Fruit fly (Drosophila melanogaster): Measurements from ENCODE around the gene GluClalpha.
A peak's percentile ranks its signal among the peaks of the same experiment; 100 is the strongest.

GluClalpha gene

DNA sequence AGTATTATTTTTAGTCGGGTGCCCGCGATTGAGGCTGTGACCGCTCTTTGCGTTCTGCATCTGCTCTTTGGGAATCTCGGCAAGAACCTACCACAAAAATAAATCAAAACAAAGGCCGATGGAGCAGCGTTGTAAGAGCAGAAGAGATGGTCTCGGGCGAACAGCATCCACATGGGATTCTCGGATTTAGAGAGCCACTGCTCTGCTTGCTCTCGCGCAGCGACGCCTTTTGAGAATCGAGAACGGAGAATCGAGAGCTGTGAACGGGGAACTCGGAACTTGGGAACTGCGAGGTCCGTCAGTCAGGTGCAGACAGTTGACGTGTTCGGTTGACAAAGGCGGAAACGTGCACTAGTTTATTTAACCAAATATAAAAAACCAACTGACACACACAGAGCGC lies at the start of gene GluClalpha:
TSS of gene GluClalpha (plus strand) at position 301 of the 400 bp plus-strand sequence.
- TF ChIP-seq woc (GFP tag; optimal IDR thresholded peaks at IDR 0.05), result no peak
- no peak for TF ChIP-seq Dfd (GFP tag; optimal IDR thresholded peaks at IDR 0.05)
- TF ChIP-seq Abd-B (GFP tag; optimal IDR thresholded peaks at IDR 0.05), result no peak
- no peak for TF ChIP-seq sage (GFP tag; optimal IDR thresholded peaks at IDR 0.05)
- peak in 1 of 2 experiments; percentile 19 for TF ChIP-seq dl (GFP tag; optimal IDR thresholded peaks at IDR 0.05; ENCODE audit: insufficient read depth in 1 of 2, partially characterized antibody in 2 of 2)
- TF ChIP-seq Sp1 (GFP tag; optimal IDR thresholded peaks at IDR 0.05), result no peak
- TF ChIP-seq pan (optimal IDR thresholded peaks at IDR 0.05), result no peak
- no peak for TF ChIP-seq sv (GFP tag; optimal IDR thresholded peaks at IDR 0.05)

dm6 chr3R:19682424-19682823 lies 48.1 kb upstream of the GluClalpha start:
- TF ChIP-seq Dfd (GFP tag; optimal IDR thresholded peaks at IDR 0.05) (peak; percentile 56), CG32264 (GFP tag; optimal IDR thresholded peaks at IDR 0.05) (no peak), h (GFP tag; optimal IDR thresholded peaks at IDR 0.05) (no peak), br (GFP tag; optimal IDR thresholded peaks at IDR 0.05) (no peak), sv (GFP tag; optimal IDR thresholded peaks at IDR 0.05) (no peak), tai (GFP tag; optimal IDR thresholded peaks at IDR 0.05) (no peak), usp (GFP tag; optimal IDR thresholded peaks at IDR 0.05) (no peak)

DNA sequence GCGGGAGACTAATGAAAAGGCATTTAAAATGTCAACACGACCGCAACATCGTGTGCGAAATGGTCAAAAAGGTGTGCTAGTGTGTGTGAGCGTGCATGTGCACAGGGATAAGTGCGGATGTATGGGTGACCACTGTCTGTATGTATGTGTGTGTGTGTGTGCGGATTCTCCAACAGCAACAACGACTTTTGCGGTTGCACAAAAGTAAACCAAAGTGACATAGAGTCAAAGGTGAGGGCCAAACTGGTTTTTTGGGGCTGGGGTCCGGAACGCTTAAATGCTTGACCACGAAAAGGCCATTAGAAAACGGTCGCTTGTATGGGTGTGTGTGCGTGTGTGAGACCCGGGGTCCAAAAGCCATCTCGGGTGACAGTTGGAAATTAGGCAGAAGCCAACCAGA lies 27.1 kb upstream of the GluClalpha start:
- TF ChIP-seq OdsH (GFP tag; optimal IDR thresholded peaks at IDR 0.05) (no peak), Rel (GFP tag; optimal IDR thresholded peaks at IDR 0.05) (no peak), Rel (tag; optimal IDR thresholded peaks at IDR 0.05) (no peak), foxo (GFP tag; optimal IDR thresholded peaks at IDR 0.05) (no peak), sv (GFP tag; optimal IDR thresholded peaks at IDR 0.05) (no peak), dmrt93B (GFP tag; optimal IDR thresholded peaks at IDR 0.05) (no peak), sage (GFP tag; optimal IDR thresholded peaks at IDR 0.05) (no peak), Dif (GFP tag; optimal IDR thresholded peaks at IDR 0.05; ENCODE audit: partially characterized antibody) (no peak), brk (GFP tag; optimal IDR thresholded peaks at IDR 0.05) (no peak), CG9705 (GFP tag; optimal IDR thresholded peaks at IDR 0.05) (no peak), Abd-B (GFP tag; optimal IDR thresholded peaks at IDR 0.05) (no peak), N (GFP tag; optimal IDR thresholded peaks at IDR 0.05) (no peak), Jra (GFP tag; optimal IDR thresholded peaks at IDR 0.05) (no peak), dl (GFP tag; optimal IDR thresholded peaks at IDR 0.05; ENCODE audit: insufficient read depth in 1 of 2, partially characterized antibody in 2 of 2) (no peak), h (GFP tag; optimal IDR thresholded peaks at IDR 0.05) (no peak), jim (GFP tag; optimal IDR thresholded peaks at IDR 0.05) (no peak), woc (GFP tag; optimal IDR thresholded peaks at IDR 0.05) (no peak), CG32264 (GFP tag; optimal IDR thresholded peaks at IDR 0.05) (no peak), GATAd (GFP tag; optimal IDR thresholded peaks at IDR 0.05) (no peak), Vsx2 (GFP tag; optimal IDR thresholded peaks at IDR 0.05; ENCODE audit: partially characterized antibody) (no peak)

dm6 chr3R:19715827-19716226 lies 14.7 kb upstream of the GluClalpha start, which contains the start of gene CG34286:
Gene CG34286, minus strand, starts transcription at chr3R:19715927.
- TF ChIP-seq br (GFP tag; optimal IDR thresholded peaks at IDR 0.05), result no peak
- no peak for TF ChIP-seq dmrt93B (GFP tag; optimal IDR thresholded peaks at IDR 0.05)
- no peak for TF ChIP-seq brk (GFP tag; optimal IDR thresholded peaks at IDR 0.05)
- TF ChIP-seq usp (GFP tag; optimal IDR thresholded peaks at IDR 0.05), result no peak
- no peak for TF ChIP-seq Sp1 (GFP tag; optimal IDR thresholded peaks at IDR 0.05)
- no peak for TF ChIP-seq Dfd (GFP tag; optimal IDR thresholded peaks at IDR 0.05)
- no peak for TF ChIP-seq Vsx2 (GFP tag; optimal IDR thresholded peaks at IDR 0.05; ENCODE audit: partially characterized antibody)
- no peak for TF ChIP-seq tai (GFP tag; optimal IDR thresholded peaks at IDR 0.05)
- TF ChIP-seq rgr (GFP tag; optimal IDR thresholded peaks at IDR 0.05), result no peak
- no peak for TF ChIP-seq dsf (GFP tag; optimal IDR thresholded peaks at IDR 0.05; ENCODE audit: borderline replicate concordance)
- TF ChIP-seq HLH106 (tag; optimal IDR thresholded peaks at IDR 0.05), result no peak
- TF ChIP-seq h (GFP tag; optimal IDR thresholded peaks at IDR 0.05), result no peak
- no peak for TF ChIP-seq N (GFP tag; optimal IDR thresholded peaks at IDR 0.05)
- TF ChIP-seq Mio (GFP tag; optimal IDR thresholded peaks at IDR 0.05), result no peak
- no peak for TF ChIP-seq jim (GFP tag; optimal IDR thresholded peaks at IDR 0.05)
- no peak for TF ChIP-seq Jra (GFP tag; optimal IDR thresholded peaks at IDR 0.05)
- no peak for TF ChIP-seq foxo (GFP tag; optimal IDR thresholded peaks at IDR 0.05)
- TF ChIP-seq CG32264 (GFP tag; optimal IDR thresholded peaks at IDR 0.05), result no peak
- no peak for TF ChIP-seq Rel (GFP tag; optimal IDR thresholded peaks at IDR 0.05)
- TF ChIP-seq Rel (tag; optimal IDR thresholded peaks at IDR 0.05), result no peak

- peak; percentile 91 for TF ChIP-seq Dfd (GFP tag; optimal IDR thresholded peaks at IDR 0.05)
- TF ChIP-seq lola (GFP tag; optimal IDR thresholded peaks at IDR 0.05), result no peak
Measured at dm6 chr3R:19725584-19725983, 4.9 kb upstream of the GluClalpha start.

Data from whole organism, wandering third instar larva.